Fruit fly (Drosophila melanogaster) whole organism, pupa: ENCODE data around the gene CG34409.

ENCODE experiments used
- CG10348 ChIP-seq: fragments of 200-800 bp; sonication (Bioruptor generic); IDR thresholded peaks from 2 replicates; pipeline ENCODE4 v1.3.6; 2022; ENCODE audit warnings: missing biosample characterization, missing genetic modification characterization
- CG13204 ChIP-seq: fragments of 200-800 bp; sonication (Bioruptor generic); optimal IDR thresholded peaks from 2 replicates; lab custom pipeline; 2018; ENCODE audit warnings: missing biosample characterization, mild to moderate bottlenecking, missing genetic modification characterization, moderate library complexity
- CG15710 ChIP-seq: fragments of 200-800 bp; sonication (Bioruptor generic); optimal IDR thresholded peaks from 2 replicates; lab custom pipeline; 2018; ENCODE audit warnings: missing biosample characterization, mild to moderate bottlenecking, missing genetic modification characterization, moderate library complexity
- CG4496 ChIP-seq: fragments of 200-800 bp; sonication (Bioruptor generic); IDR thresholded peaks from 3 replicates; pipeline ENCODE4 v1.3.6; 2022; ENCODE audit warnings: missing biosample characterization, missing genetic modification characterization
- CG8159 ChIP-seq: fragments of 200-800 bp; sonication (Bioruptor generic); optimal IDR thresholded peaks from 3 replicates; lab custom pipeline; 2018; ENCODE audit warnings: missing biosample characterization, mild to moderate bottlenecking, missing genetic modification characterization, moderate library complexity
- CG8301 ChIP-seq: fragments of 200-800 bp; sonication (Bioruptor generic); optimal IDR thresholded peaks from 2 replicates; lab custom pipeline; 2018; ENCODE audit warnings: missing biosample characterization, mild to moderate bottlenecking, missing genetic modification characterization
- CG9948 ChIP-seq: fragments of 200-800 bp; sonication (Bioruptor generic); optimal IDR thresholded peaks from 2 replicates; lab custom pipeline; 2018; ENCODE audit warnings: missing biosample characterization, mild to moderate bottlenecking, missing genetic modification characterization, moderate library complexity
- EcR ChIP-seq: fragments of 200-800 bp; sonication (Bioruptor generic); optimal IDR thresholded peaks from 3 replicates; lab custom pipeline; 2019; ENCODE audit warnings: missing biosample characterization, missing genetic modification characterization, mild to moderate bottlenecking, moderate library complexity, missing genetic modification reagents
- Pif1A ChIP-seq: fragments of 200-800 bp; sonication (Bioruptor generic); optimal IDR thresholded peaks from 3 replicates; lab custom pipeline; 2016; ENCODE audit warnings: missing biosample characterization, missing genetic modification characterization
- Pif1B ChIP-seq: fragments of 200-800 bp; sonication (Bioruptor generic); optimal IDR thresholded peaks from 3 replicates; lab custom pipeline; 2016; ENCODE audit warnings: missing biosample characterization, missing genetic modification characterization
- Snoo ChIP-seq: fragments of 200-800 bp; sonication (Bioruptor generic); optimal IDR thresholded peaks from 3 replicates; lab custom pipeline; 2017; ENCODE audit warnings: missing biosample characterization, mild to moderate bottlenecking, missing genetic modification characterization, inconsistent platforms
- fd96Ca ChIP-seq: fragments of 200-800 bp; sonication (Bioruptor generic); IDR thresholded peaks from 3 replicates; pipeline ENCODE4 v1.3.6; 2022; ENCODE audit warnings: missing biosample characterization, missing genetic modification characterization

- TF ChIP-seq CG8159 (no peak), Pif1A (GFP tag; lab: Kevin White, UChicago) (no peak), EcR (no peak), CG4496 (no peak), Pif1B (no peak), CG9948 (no peak), Snoo (tag; lab: Kevin White, UChicago) (no peak), CG8301 (tag; lab: Kevin White, UChicago) (no peak), CG13204 (GFP tag; lab: Kevin White, UChicago) (no peak), CG15710 (tag; lab: Kevin White, UChicago) (no peak), fd96Ca (no peak), CG10348 (GFP tag; lab: Robert Waterston, UW) (no peak)
Observed at dm6 chr3R:9725121-9725956, 20.8 kb downstream of the CG34409 start, which contains the start of gene hyd.
